Fruit fly (Drosophila melanogaster) Kc167 (cell line): ENCODE results near the gene CG9515.

ENCODE experiments used
- Sin3A ChIP-seq: fragments of >200 bp; optimal IDR thresholded peaks from 2 replicates; lab custom pipeline; 2018; ENCODE audit warnings: missing external identifiers
- h ChIP-seq: fragments of >200 bp; optimal IDR thresholded peaks from 3 replicates; lab custom pipeline; 2018; ENCODE audit warnings: missing external identifiers
- psq ChIP-seq: fragments of >200 bp; optimal IDR thresholded peaks from 2 replicates; lab custom pipeline; 2017; ENCODE audit warnings: missing external identifiers
- ttk ChIP-seq: sonication (Bioruptor generic); optimal IDR thresholded peaks from 2 replicates; lab custom pipeline; 2017; ENCODE audit warnings: missing external identifiers

- TF ChIP-seq ttk (lab: Kevin White, UChicago) (no peak), h (lab: Kevin White, UChicago) (no peak), Sin3A (lab: Kevin White, UChicago) (no peak), psq (lab: Kevin White, UChicago) (no peak)
Measured at dm6 chr2L:8894224-8894623, 48.8 kb downstream of the CG9515 start.
